Worm (Caenorhabditis elegans) whole organism, L3 larva: ENCODE data around the gene nep-23.

Experiments used
- ZK546.5 ChIP-seq: sonication (generic microtip); optimal IDR thresholded peaks from 2 replicates; lab custom pipeline; 2017; ENCODE audit warnings: missing biosample characterization, missing genetic modification characterization
- aly-2 ChIP-seq: fragments of 150-350 bp; optimal IDR thresholded peaks from 2 replicates; lab custom pipeline; 2014; ENCODE audit warnings: missing biosample characterization, missing genetic modification characterization
- ama-1 ChIP-seq: fragments of 150-350 bp; optimal IDR thresholded peaks from 2 replicates; lab custom pipeline; 2018
- ceh-16 ChIP-seq: sonication (generic microtip); optimal IDR thresholded peaks from 2 replicates; lab custom pipeline; 2017; ENCODE audit warnings: missing biosample characterization, missing genetic modification characterization
- egl-27 ChIP-seq: sonication (generic microtip); optimal IDR thresholded peaks from 4 replicates; lab custom pipeline; 2017; ENCODE audit warnings: missing biosample characterization, missing genetic modification reagents, missing genetic modification characterization
- hmg-11 ChIP-seq: sonication (generic microtip); optimal IDR thresholded peaks from 2 replicates; lab custom pipeline; 2016; ENCODE audit warnings: missing genetic modification characterization, missing compliant biosample characterization
- mdl-1 ChIP-seq: fragments of 150-350 bp; optimal IDR thresholded peaks from 2 replicates; lab custom pipeline; 2014; ENCODE audit warnings: missing biosample characterization, missing genetic modification characterization
- nhr-28 ChIP-seq: fragments of 150-350 bp; optimal IDR thresholded peaks from 2 replicates; lab custom pipeline; 2014; ENCODE audit warnings: missing biosample characterization, missing genetic modification characterization
- nhr-76 ChIP-seq: fragments of 150-350 bp; sonication (generic microtip); optimal IDR thresholded peaks from 5 replicates; lab custom pipeline; 2014; ENCODE audit warnings: missing biosample characterization, missing genetic modification characterization
- nhr-77 ChIP-seq: fragments of 150-350 bp; optimal IDR thresholded peaks from 2 replicates; lab custom pipeline; 2014; ENCODE audit warnings: missing biosample characterization, missing genetic modification characterization
- pha-4 ChIP-seq: fragments of 150-350 bp; optimal IDR thresholded peaks from 2 replicates; lab custom pipeline; 2014; ENCODE audit warnings: missing biosample characterization, missing genetic modification reagents, missing genetic modification characterization
- skn-1 ChIP-seq: fragments of 150-350 bp; optimal IDR thresholded peaks from 2 replicates; lab custom pipeline; 2014; ENCODE audit warnings: missing biosample characterization, missing genetic modification characterization
- snpc-4 ChIP-seq: fragments of 150-350 bp; optimal IDR thresholded peaks from 2 replicates; lab custom pipeline; 2014; ENCODE audit warnings: missing biosample characterization, missing genetic modification characterization
- zag-1 ChIP-seq: fragments of 150-350 bp; optimal IDR thresholded peaks from 2 replicates; lab custom pipeline; 2014; ENCODE audit warnings: missing biosample characterization, missing genetic modification characterization

DNA sequence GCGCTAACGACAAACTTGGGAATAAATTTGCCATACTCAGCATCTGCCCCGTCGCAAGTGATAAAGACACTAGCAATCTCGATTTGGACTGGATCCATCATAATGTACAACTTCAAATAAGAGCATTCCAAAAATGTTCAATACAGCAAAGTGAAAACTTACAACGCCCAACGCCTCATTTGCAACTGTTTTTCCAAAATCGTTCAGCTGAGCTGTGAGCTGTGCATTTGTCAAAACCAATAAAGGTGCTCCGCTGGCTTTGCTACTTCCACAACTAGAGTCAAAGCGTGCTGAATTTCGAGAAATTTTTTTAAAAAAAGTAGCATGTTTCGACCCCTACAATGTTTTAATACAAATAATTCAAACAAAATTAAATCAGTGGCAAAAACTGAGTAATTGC lies 10.9 kb downstream of the nep-23 start, which contains the start of gene Y116A8C.49:
- no peak for TF ChIP-seq egl-27
- TF ChIP-seq ZK546.5 (tag; lab: Kevin White, UChicago) = no peak
- TF ChIP-seq nhr-28 (tag; lab: Kevin White, UChicago) = no peak
- TF ChIP-seq skn-1 = no peak
- no peak for TF ChIP-seq ceh-16 (tag; lab: Kevin White, UChicago)
- TF ChIP-seq nhr-76 = no peak
- no peak for TF ChIP-seq hmg-11
- TF ChIP-seq zag-1 (tag; lab: Kevin White, UChicago) = no peak
- no peak for TF ChIP-seq nhr-77
- TF ChIP-seq snpc-4 = no peak
- TF ChIP-seq aly-2 (tag; lab: Kevin White, UChicago) = no peak
- no peak for TF ChIP-seq pha-4
- TF ChIP-seq mdl-1 (tag; lab: Kevin White, UChicago) = no peak
- no peak for TF ChIP-seq ama-1
